Worm (Caenorhabditis elegans) whole organism, L4/young adult: ENCODE data around the gene deg-1.

ENCODE experiments used
- dao-5 ChIP-seq: sonication (generic microtip); optimal IDR thresholded peaks from 2 replicates; lab custom pipeline; 2016; ENCODE audit warnings: missing genotype, missing genetic modification characterization, moderate library complexity, missing compliant biosample characterization
- him-1 ChIP-seq: sonication (generic microtip); optimal IDR thresholded peaks from 2 replicates; lab custom pipeline; 2016; ENCODE audit warnings: missing genotype, missing genetic modification reagents, missing genetic modification characterization, missing compliant biosample characterization

DNA sequence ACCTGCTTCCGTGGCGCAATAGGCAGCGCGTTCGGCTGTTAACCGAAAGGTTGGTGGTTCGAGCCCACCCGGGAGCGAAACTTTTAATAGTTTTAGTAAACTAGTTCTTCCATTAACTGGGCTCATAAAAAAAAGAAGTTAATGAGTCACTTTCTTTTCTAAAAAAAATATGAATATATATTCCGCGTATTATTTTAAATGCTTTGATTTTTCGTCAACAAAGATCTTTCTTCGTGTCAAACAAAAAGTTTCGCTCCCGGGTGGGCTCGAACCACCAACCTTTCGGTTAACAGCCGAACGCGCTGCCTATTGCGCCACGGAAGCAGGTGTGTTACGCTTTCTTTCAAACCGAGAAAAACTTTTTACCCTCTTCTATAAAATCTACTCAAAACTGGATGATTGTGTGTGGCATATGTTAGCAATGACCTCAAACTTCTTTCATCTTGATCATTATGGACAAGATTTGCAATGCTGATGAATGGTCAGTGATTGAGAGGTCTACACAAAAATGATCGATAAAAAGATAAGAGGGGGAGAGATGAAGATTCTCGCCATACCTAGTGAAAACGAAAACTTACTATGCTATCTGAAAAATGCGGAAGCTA is 20.9 kb downstream of the deg-1 start:
- TF ChIP-seq him-1 (tag; lab: Kevin White, UChicago) (no peak), dao-5 (tag; lab: Kevin White, UChicago) (peak; percentile 40)
